Fruit fly (Drosophila melanogaster) whole organism, wandering third instar larva: ENCODE measurements around the gene Sfxn2.
A peak's percentile ranks its signal among the peaks of the same experiment; 100 is the strongest.

ENCODE experiments used
- Abd-B ChIP-seq: fragments of >200 bp; optimal IDR thresholded peaks from 2 replicates; lab custom pipeline; 2017; ENCODE audit warnings: missing biosample characterization, missing genetic modification characterization
- CG32264 ChIP-seq: fragments of 200-800 bp; sonication (Bioruptor generic); optimal IDR thresholded peaks from 2 replicates; lab custom pipeline; 2016; ENCODE audit warnings: missing biosample characterization, missing genetic modification characterization
- CG9705 ChIP-seq: fragments of 200-800 bp; sonication (Bioruptor generic); optimal IDR thresholded peaks from 2 replicates; lab custom pipeline; 2018; ENCODE audit warnings: missing biosample characterization, mild to moderate bottlenecking, missing genetic modification characterization
- CrebA ChIP-seq: fragments of 200-800 bp; sonication (Bioruptor generic); optimal IDR thresholded peaks from 2 replicates; lab custom pipeline; 2016; ENCODE audit warnings: missing biosample characterization, mild to moderate bottlenecking, missing genetic modification characterization, borderline replicate concordance
- Dfd ChIP-seq: fragments of >200 bp; optimal IDR thresholded peaks from 2 replicates; lab custom pipeline; 2017; ENCODE audit warnings: missing biosample characterization, missing genetic modification characterization
- Dif ChIP-seq: fragments of 200-275, 200-300 bp; sonication (Bioruptor generic); optimal IDR thresholded peaks from 2 replicates; lab custom pipeline; 2018; ENCODE audit warnings: missing biosample characterization, missing genetic modification characterization; ENCODE audit not compliant: partially characterized antibody
- GATAd ChIP-seq: sonication (Bioruptor generic); optimal IDR thresholded peaks from 2 replicates; lab custom pipeline; 2016; ENCODE audit warnings: missing biosample characterization, missing genetic modification characterization
- HLH106 ChIP-seq: fragments of 200-800 bp; optimal IDR thresholded peaks from 3 replicates; lab custom pipeline; 2019; ENCODE audit warnings: missing biosample characterization, mild to moderate bottlenecking, missing genetic modification characterization, moderate library complexity
- Hnf4 ChIP-seq: fragments of 200-800 bp; sonication (Bioruptor generic); optimal IDR thresholded peaks from 2 replicates; lab custom pipeline; 2016; ENCODE audit warnings: missing biosample characterization, mild to moderate bottlenecking, missing genetic modification characterization
- Hr78 ChIP-seq: fragments of >200 bp; optimal IDR thresholded peaks from 2 replicates; lab custom pipeline; 2017; ENCODE audit warnings: missing biosample characterization, missing genetic modification characterization
- Hr83 ChIP-seq: fragments of 200-300 bp; sonication (Bioruptor generic); optimal IDR thresholded peaks from 2 replicates; lab custom pipeline; 2016; ENCODE audit warnings: missing biosample characterization, mild to moderate bottlenecking, missing genetic modification characterization, moderate library complexity; ENCODE audit not compliant: poor library complexity, severe bottlenecking
- Jra ChIP-seq: sonication (Bioruptor generic); optimal IDR thresholded peaks from 2 replicates; lab custom pipeline; 2016; ENCODE audit warnings: missing biosample characterization, missing genetic modification characterization
- Mio ChIP-seq: sonication (Bioruptor generic); optimal IDR thresholded peaks from 2 replicates; lab custom pipeline; 2016; ENCODE audit warnings: missing biosample characterization, missing genetic modification characterization
- Myc ChIP-seq: fragments of >200 bp; optimal IDR thresholded peaks from 2 replicates; lab custom pipeline; 2017
- N ChIP-seq: fragments of >200 bp; optimal IDR thresholded peaks from 2 replicates; lab custom pipeline; 2018; ENCODE audit warnings: missing biosample characterization, missing external identifiers, missing genetic modification characterization
- OdsH ChIP-seq: fragments of 200-800 bp; sonication (Bioruptor generic); optimal IDR thresholded peaks from 2 replicates; lab custom pipeline; 2016; ENCODE audit warnings: missing biosample characterization, mild to moderate bottlenecking, missing genetic modification characterization
- Rel ChIP-seq, 2 experiments: fragments of 200-800 bp; sonication (Bioruptor generic) in 1 of 2; optimal IDR thresholded peaks; 2 replicates in 1 of 2; 3 replicates in 1 of 2; lab custom pipeline; 2016 to 2019; ENCODE audit warnings: mild to moderate bottlenecking in 2 of 2, missing biosample characterization in 2 of 2, missing genetic modification characterization in 2 of 2, moderate library complexity in 1 of 2
- Sp1 ChIP-seq: fragments of 200-800 bp; sonication (Bioruptor generic); optimal IDR thresholded peaks from 3 replicates; lab custom pipeline; 2019; ENCODE audit warnings: missing biosample characterization, mild to moderate bottlenecking, missing genetic modification characterization, moderate library complexity
- Vsx2 ChIP-seq: fragments of 200-300, 225-300 bp; sonication (Bioruptor generic); optimal IDR thresholded peaks from 2 replicates; lab custom pipeline; 2018; ENCODE audit warnings: missing biosample characterization, missing genetic modification characterization; ENCODE audit not compliant: partially characterized antibody
- br ChIP-seq: fragments of 200-800 bp; sonication (Bioruptor generic); optimal IDR thresholded peaks from 2 replicates; lab custom pipeline; 2016; ENCODE audit warnings: missing biosample characterization, missing genetic modification characterization
- brk ChIP-seq: fragments of 200-800 bp; sonication (Bioruptor generic); optimal IDR thresholded peaks from 2 replicates; lab custom pipeline; 2016; ENCODE audit warnings: missing biosample characterization, mild to moderate bottlenecking, missing genetic modification characterization
- dl ChIP-seq, 2 experiments: fragments of 175-275, 200-275 bp in 1 of 2; fragments of 200-275 bp in 1 of 2; sonication (Bioruptor generic); optimal IDR thresholded peaks; lab custom pipeline; 2018; ENCODE audit warnings: mild to moderate bottlenecking in 2 of 2, missing biosample characterization in 2 of 2, missing genetic modification characterization in 2 of 2, moderate library complexity in 2 of 2; ENCODE audit not compliant: partially characterized antibody in 2 of 2, insufficient read depth in 1 of 2
- dmrt93B ChIP-seq: fragments of 200-800 bp; sonication (Bioruptor generic); optimal IDR thresholded peaks from 2 replicates; lab custom pipeline; 2018; ENCODE audit warnings: missing biosample characterization, mild to moderate bottlenecking, missing genetic modification characterization
- dsf ChIP-seq: sonication (Bioruptor generic); optimal IDR thresholded peaks from 2 replicates; lab custom pipeline; 2016; ENCODE audit warnings: missing biosample characterization, missing genetic modification characterization, borderline replicate concordance
- ey ChIP-seq: fragments of 200-800 bp; sonication (Bioruptor generic); optimal IDR thresholded peaks from 2 replicates; lab custom pipeline; 2016; ENCODE audit warnings: missing biosample characterization, missing genetic modification characterization
- foxo ChIP-seq, 2 experiments: fragments of 200-800 bp; sonication (Bioruptor generic); optimal IDR thresholded peaks; 2 replicates in 1 of 2; 3 replicates in 1 of 2; lab custom pipeline; 2016 to 2017; ENCODE audit warnings: missing biosample characterization in 2 of 2, missing genetic modification characterization in 2 of 2
- fru ChIP-seq: fragments of 200-800 bp; sonication (Bioruptor generic); optimal IDR thresholded peaks from 3 replicates; lab custom pipeline; 2016; ENCODE audit warnings: missing biosample characterization, mild to moderate bottlenecking, missing genetic modification characterization
- h ChIP-seq: fragments of 200-800 bp; sonication (Bioruptor generic); optimal IDR thresholded peaks from 3 replicates; lab custom pipeline; 2016; ENCODE audit warnings: missing biosample characterization, mild to moderate bottlenecking, missing genetic modification characterization
- jim ChIP-seq: fragments of 175-275, 200-325 bp; sonication (Bioruptor generic); optimal IDR thresholded peaks from 2 replicates; lab custom pipeline; 2016; ENCODE audit warnings: missing biosample characterization, mild to moderate bottlenecking, missing genetic modification characterization
- lola ChIP-seq: fragments of >200 bp; optimal IDR thresholded peaks from 2 replicates; lab custom pipeline; 2017; ENCODE audit warnings: missing biosample characterization, missing genetic modification characterization
- pan ChIP-seq: fragments of >200 bp; optimal IDR thresholded peaks from 2 replicates; lab custom pipeline; 2017
- psq ChIP-seq: fragments of 200-800 bp; sonication (Bioruptor generic); optimal IDR thresholded peaks from 3 replicates; lab custom pipeline; 2017; ENCODE audit warnings: missing biosample characterization, mild to moderate bottlenecking, missing genetic modification characterization, moderate library complexity
- rgr ChIP-seq: fragments of 200-800 bp; sonication (Bioruptor generic); optimal IDR thresholded peaks from 3 replicates; lab custom pipeline; 2016; ENCODE audit warnings: missing biosample characterization, mild to moderate bottlenecking, missing genetic modification characterization
- sage ChIP-seq: fragments of 200-800 bp; sonication (Bioruptor generic); optimal IDR thresholded peaks from 2 replicates; lab custom pipeline; 2016; ENCODE audit warnings: missing biosample characterization, mild to moderate bottlenecking, missing genetic modification characterization
- sv ChIP-seq: fragments of 200-800 bp; sonication (Bioruptor generic); optimal IDR thresholded peaks from 3 replicates; lab custom pipeline; 2016; ENCODE audit warnings: missing biosample characterization, missing genetic modification characterization
- tai ChIP-seq: sonication (Bioruptor generic); optimal IDR thresholded peaks from 2 replicates; lab custom pipeline; 2016; ENCODE audit warnings: missing biosample characterization, missing genetic modification characterization
- usp ChIP-seq: fragments of >200 bp; optimal IDR thresholded peaks from 2 replicates; lab custom pipeline; 2017; ENCODE audit warnings: missing biosample characterization, missing genetic modification characterization
- woc ChIP-seq: sonication (Bioruptor generic); optimal IDR thresholded peaks from 2 replicates; lab custom pipeline; 2016; ENCODE audit warnings: missing biosample characterization, mild to moderate bottlenecking, missing genetic modification characterization

The Sfxn2 gene

dm6 chr3L:19033154-19033811, 29.7 kb upstream of the Sfxn2 start (continued):
- TF ChIP-seq sv (GFP tag; lab: Kevin White, UChicago) = no peak
- TF ChIP-seq OdsH (GFP tag; lab: Kevin White, UChicago) = peak; percentile 59
- TF ChIP-seq h (GFP tag; lab: Kevin White, UChicago) = peak; percentile 64
- no peak for TF ChIP-seq Dfd (GFP tag; lab: Kevin White, UChicago)
- TF ChIP-seq lola (GFP tag; lab: Kevin White, UChicago) = no peak
- peak; percentile 76 for TF ChIP-seq psq (GFP tag; lab: Kevin White, UChicago)
- no peak for TF ChIP-seq Myc (lab: Kevin White, UChicago)
- peak; percentile 28 for TF ChIP-seq dmrt93B (GFP tag; lab: Kevin White, UChicago)
- TF ChIP-seq dsf (GFP tag; lab: Kevin White, UChicago) = no peak
- TF ChIP-seq br (GFP tag; lab: Kevin White, UChicago) = peak; percentile 30

DNA sequence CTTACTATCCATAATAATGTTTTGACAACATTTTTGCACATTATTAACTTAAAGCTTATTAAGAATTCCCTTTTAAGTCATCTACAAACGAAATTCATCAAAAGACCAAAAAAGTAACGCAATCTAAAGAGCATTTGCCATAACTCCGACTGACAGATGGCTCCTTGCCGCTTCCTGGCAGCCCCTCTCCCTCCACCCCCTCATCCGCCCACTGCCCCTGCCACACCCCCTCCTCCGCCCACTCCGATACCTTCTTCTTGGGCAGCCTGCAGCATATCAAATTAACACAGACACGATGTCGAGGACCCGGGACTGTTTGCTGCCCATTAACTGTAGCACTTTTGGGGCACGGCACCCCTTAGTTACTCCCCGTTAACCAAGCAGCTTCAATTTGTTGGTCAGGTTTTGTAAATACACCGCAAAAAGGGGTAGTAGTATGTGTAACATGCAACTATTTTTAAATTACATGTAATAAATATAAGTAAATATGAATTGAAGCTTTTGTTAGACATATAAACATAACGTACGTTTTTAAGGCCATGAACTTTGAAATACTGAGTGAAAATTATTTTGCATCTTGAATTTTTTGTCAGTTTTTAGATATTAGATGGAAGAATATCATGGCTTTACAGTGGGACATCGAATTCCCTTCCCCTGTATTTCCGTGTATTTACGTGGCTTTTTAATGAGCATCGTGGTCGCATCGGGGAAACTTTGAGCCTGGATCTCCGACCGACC, 27.6 kb upstream of the Sfxn2 start:
- TF ChIP-seq ey (GFP tag; lab: Kevin White, UChicago) = peak; percentile 44
- TF ChIP-seq foxo (GFP tag; optimal IDR thresholded peaks at IDR 0.05; lab: Kevin White, UChicago) = peak in 1 of 2 experiments; percentile 54
- TF ChIP-seq HLH106 (tag; lab: Kevin White, UChicago) = peak; percentile 62
- no peak for TF ChIP-seq CG32264 (GFP tag; lab: Kevin White, UChicago)
- TF ChIP-seq fru (GFP tag; lab: Kevin White, UChicago) = peak; percentile 70
- TF ChIP-seq jim (GFP tag; lab: Kevin White, UChicago) = no peak
- TF ChIP-seq rgr (GFP tag; lab: Kevin White, UChicago) = peak; percentile 27
- no peak for TF ChIP-seq Abd-B (GFP tag; lab: Kevin White, UChicago)
- no peak for TF ChIP-seq Rel (GFP tag; optimal IDR thresholded peaks at IDR 0.05; lab: Kevin White, UChicago)
- no peak for TF ChIP-seq Rel (tag; optimal IDR thresholded peaks at IDR 0.05; lab: Kevin White, UChicago)
- peak; percentile 70 for TF ChIP-seq Sp1 (GFP tag; lab: Kevin White, UChicago)
- TF ChIP-seq br (GFP tag; lab: Kevin White, UChicago) = peak; percentile 25
- TF ChIP-seq dl (GFP tag; optimal IDR thresholded peaks at IDR 0.05; lab: Kevin White, UChicago; ENCODE audit: insufficient read depth in 1 of 2, partially characterized antibody in 2 of 2) = no peak
- TF ChIP-seq dsf (GFP tag; lab: Kevin White, UChicago) = no peak
- TF ChIP-seq OdsH (GFP tag; lab: Kevin White, UChicago) = peak; percentile 53
- TF ChIP-seq brk (GFP tag; lab: Kevin White, UChicago) = peak; percentile 10
- no peak for TF ChIP-seq tai (GFP tag; lab: Kevin White, UChicago)
- TF ChIP-seq Vsx2 (GFP tag; lab: Kevin White, UChicago) = no peak
- no peak for TF ChIP-seq sv (GFP tag; lab: Kevin White, UChicago)
- peak; percentile 68 for TF ChIP-seq Dfd (GFP tag; lab: Kevin White, UChicago)
- peak; percentile 57 for TF ChIP-seq h (GFP tag; lab: Kevin White, UChicago)
- TF ChIP-seq GATAd (GFP tag; lab: Kevin White, UChicago) = no peak
- no peak for TF ChIP-seq Mio
- no peak for TF ChIP-seq Hnf4 (GFP tag; lab: Kevin White, UChicago)
- no peak for TF ChIP-seq Hr83 (GFP tag; lab: Kevin White, UChicago)
- no peak for TF ChIP-seq usp (GFP tag; lab: Kevin White, UChicago)
- TF ChIP-seq Dif (GFP tag; lab: Kevin White, UChicago) = no peak
- no peak for TF ChIP-seq CrebA (GFP tag; lab: Kevin White, UChicago)
- TF ChIP-seq Myc (lab: Kevin White, UChicago) = no peak
- TF ChIP-seq woc (GFP tag; lab: Kevin White, UChicago) = peak; percentile 28
- TF ChIP-seq CG9705 = peak; percentile 35
- peak; percentile 24 for TF ChIP-seq dmrt93B (GFP tag; lab: Kevin White, UChicago)
- TF ChIP-seq sage (GFP tag; lab: Kevin White, UChicago) = no peak
- TF ChIP-seq psq (GFP tag; lab: Kevin White, UChicago) = peak; percentile 53
- TF ChIP-seq Hr78 (GFP tag; lab: Kevin White, UChicago) = no peak
- TF ChIP-seq Jra = no peak
- no peak for TF ChIP-seq N (GFP tag; lab: Kevin White, UChicago)
- no peak for TF ChIP-seq lola (GFP tag; lab: Kevin White, UChicago)
- no peak for TF ChIP-seq pan
